Fruit fly (Drosophila melanogaster) whole organism, adult: Measurements from ENCODE around the gene sowah.

Experiments
- CG11617 ChIP-seq: fragments of 200-800 bp; sonication (Bioruptor generic); optimal IDR thresholded peaks from 2 replicates; lab custom pipeline; 2017; ENCODE audit warnings: mild to moderate bottlenecking, missing biosample characterization, missing genetic modification reagents, missing genetic modification characterization
- CG12768 ChIP-seq: fragments of 200-800 bp; sonication (Bioruptor generic); optimal IDR thresholded peaks from 2 replicates; lab custom pipeline; 2017; ENCODE audit warnings: missing biosample characterization, missing genetic modification characterization, mild to moderate bottlenecking, moderate library complexity, missing genetic modification reagents
- CG14711 ChIP-seq: fragments of 200-800 bp; sonication (Bioruptor generic); optimal IDR thresholded peaks from 2 replicates; lab custom pipeline; 2018; ENCODE audit warnings: missing biosample characterization, mild to moderate bottlenecking, missing genetic modification characterization, moderate library complexity
- CG1620 ChIP-seq: fragments of 200-800 bp; sonication (Bioruptor generic); optimal IDR thresholded peaks from 2 replicates; lab custom pipeline; 2016; ENCODE audit warnings: missing biosample characterization, missing genetic modification characterization
- CG33017 ChIP-seq: fragments of 200-800 bp; sonication (Bioruptor generic); optimal IDR thresholded peaks from 2 replicates; lab custom pipeline; 2018; ENCODE audit warnings: missing biosample characterization, mild to moderate bottlenecking, missing genetic modification characterization, moderate library complexity
- CG5204 ChIP-seq: fragments of 200-800 bp; sonication (Bioruptor generic); optimal IDR thresholded peaks from 2 replicates; lab custom pipeline; 2016; ENCODE audit warnings: missing biosample characterization, missing genetic modification characterization
- CG7045 ChIP-seq: fragments of 200-800 bp; sonication (Bioruptor generic); optimal IDR thresholded peaks from 2 replicates; lab custom pipeline; 2017; ENCODE audit warnings: missing biosample characterization, mild to moderate bottlenecking, missing genetic modification characterization
- CG7101 ChIP-seq: fragments of 200-800 bp; sonication (Bioruptor generic); optimal IDR thresholded peaks from 2 replicates; lab custom pipeline; 2018; ENCODE audit warnings: missing biosample characterization, mild to moderate bottlenecking, missing genetic modification characterization, moderate library complexity
- Clk ChIP-seq: fragments of 200-800 bp; sonication (Bioruptor generic); optimal IDR thresholded peaks from 2 replicates; lab custom pipeline; 2017; ENCODE audit warnings: missing biosample characterization, missing genetic modification characterization
- Crg-1 ChIP-seq: fragments of 200-800 bp; sonication (Bioruptor generic); optimal IDR thresholded peaks from 2 replicates; lab custom pipeline; 2016; ENCODE audit warnings: missing biosample characterization, missing genetic modification characterization
- Hr96 ChIP-seq: fragments of 200-800 bp; sonication (Bioruptor generic); optimal IDR thresholded peaks from 2 replicates; lab custom pipeline; 2016; ENCODE audit warnings: missing biosample characterization, missing genetic modification characterization
- Mnt ChIP-seq: fragments of 200-800 bp; sonication (Bioruptor generic); optimal IDR thresholded peaks from 2 replicates; lab custom pipeline; 2016; ENCODE audit warnings: missing biosample characterization, mild to moderate bottlenecking, missing genetic modification characterization
- bab1 ChIP-seq: fragments of 200-800 bp; sonication (Bioruptor generic); optimal IDR thresholded peaks from 3 replicates; lab custom pipeline; 2019; ENCODE audit warnings: missing biosample characterization, mild to moderate bottlenecking, missing genetic modification characterization, moderate library complexity
- cic ChIP-seq: fragments of 200-800 bp; sonication (Bioruptor generic); optimal IDR thresholded peaks from 2 replicates; lab custom pipeline; 2017; ENCODE audit warnings: missing biosample characterization, mild to moderate bottlenecking, missing genetic modification characterization, moderate library complexity
- cnc ChIP-seq, 2 experiments: fragments of >200 bp; optimal IDR thresholded peaks; 2 replicates each; lab custom pipeline; 2017
- kay ChIP-seq: fragments of 200-800 bp; sonication (Bioruptor generic); peaks from one replicate; lab custom pipeline; 2016; ENCODE audit warnings: missing biosample characterization, missing genetic modification characterization, borderline replicate concordance
- ovo ChIP-seq: fragments of 200-800 bp; sonication (Bioruptor generic); optimal IDR thresholded peaks from 2 replicates; lab custom pipeline; 2016; ENCODE audit warnings: missing biosample characterization, missing genetic modification characterization
- pad ChIP-seq: fragments of 200-800 bp; sonication (Bioruptor generic); optimal IDR thresholded peaks from 3 replicates; lab custom pipeline; 2017; ENCODE audit warnings: missing biosample characterization, missing genetic modification characterization, mild to moderate bottlenecking, moderate library complexity, missing genetic modification reagents
- tj ChIP-seq: fragments of 200-800 bp; sonication (Bioruptor generic); optimal IDR thresholded peaks from 3 replicates; lab custom pipeline; 2017; ENCODE audit warnings: missing biosample characterization, mild to moderate bottlenecking, missing genetic modification characterization, moderate library complexity
- toe ChIP-seq: fragments of 200-800 bp; sonication (Bioruptor generic); optimal IDR thresholded peaks from 2 replicates; lab custom pipeline; 2016; ENCODE audit warnings: missing biosample characterization, missing genetic modification characterization

Gene sowah

DNA sequence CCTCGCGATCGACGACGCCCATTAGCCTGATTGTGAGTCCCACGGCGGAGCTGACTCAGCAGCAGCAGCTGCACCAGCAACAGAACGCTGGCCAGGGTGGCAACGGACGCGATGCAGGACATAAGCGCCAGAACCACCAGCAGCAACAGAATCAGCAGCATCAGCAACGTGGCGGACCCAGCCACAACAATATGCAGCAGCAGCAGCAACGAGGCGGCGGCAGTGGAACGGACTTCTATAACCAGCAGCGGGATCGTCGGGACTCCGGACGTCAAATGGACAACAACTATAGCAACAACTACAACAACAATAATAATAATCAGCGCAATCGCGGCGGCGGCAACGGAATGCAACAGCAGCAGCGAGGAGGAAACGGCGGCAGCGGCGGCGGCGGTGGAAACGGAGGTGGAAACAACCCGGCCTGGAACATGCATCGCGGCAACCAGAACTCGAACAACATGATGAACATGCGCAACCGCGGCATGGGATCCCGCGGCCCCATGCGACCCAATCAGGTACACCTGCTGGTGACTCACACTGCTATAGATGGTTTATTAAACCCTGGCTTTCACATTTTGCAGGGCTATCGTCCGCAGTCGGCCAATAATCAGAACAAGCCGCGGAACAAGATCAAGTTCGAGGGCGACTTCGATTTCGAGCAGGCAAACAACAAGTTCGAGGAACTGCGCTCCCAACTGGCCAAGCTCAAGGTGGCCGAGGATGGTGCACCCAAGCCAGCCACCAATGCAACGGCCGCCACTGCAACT lies 54.7 kb downstream of the sowah start:
- TF ChIP-seq Hr96 (GFP tag; lab: Kevin White, UChicago) (no peak), Crg-1 (GFP tag; lab: Kevin White, UChicago) (no peak), CG7045 (GFP tag; lab: Kevin White, UChicago) (no peak), CG33017 (tag; lab: Kevin White, UChicago) (no peak), cic (no peak), Mnt (GFP tag; lab: Kevin White, UChicago) (no peak), CG11617 (GFP tag; lab: Kevin White, UChicago) (no peak), cnc (optimal IDR thresholded peaks at IDR 0.05; lab: Kevin White, UChicago) (no peak), kay (GFP tag; lab: Kevin White, UChicago) (no peak), bab1 (no peak), toe (no peak), ovo (GFP tag; lab: Kevin White, UChicago) (no peak), tj (GFP tag; lab: Kevin White, UChicago) (no peak), CG5204 (GFP tag; lab: Kevin White, UChicago) (no peak), CG12768 (peak; percentile 57), Clk (GFP tag; lab: Kevin White, UChicago) (peak; percentile 18), CG7101 (tag; lab: Kevin White, UChicago) (no peak), CG14711 (tag; lab: Kevin White, UChicago) (no peak), pad (GFP tag; lab: Kevin White, UChicago) (peak; percentile 2), CG1620 (GFP tag; lab: Kevin White, UChicago) (no peak)

DNA sequence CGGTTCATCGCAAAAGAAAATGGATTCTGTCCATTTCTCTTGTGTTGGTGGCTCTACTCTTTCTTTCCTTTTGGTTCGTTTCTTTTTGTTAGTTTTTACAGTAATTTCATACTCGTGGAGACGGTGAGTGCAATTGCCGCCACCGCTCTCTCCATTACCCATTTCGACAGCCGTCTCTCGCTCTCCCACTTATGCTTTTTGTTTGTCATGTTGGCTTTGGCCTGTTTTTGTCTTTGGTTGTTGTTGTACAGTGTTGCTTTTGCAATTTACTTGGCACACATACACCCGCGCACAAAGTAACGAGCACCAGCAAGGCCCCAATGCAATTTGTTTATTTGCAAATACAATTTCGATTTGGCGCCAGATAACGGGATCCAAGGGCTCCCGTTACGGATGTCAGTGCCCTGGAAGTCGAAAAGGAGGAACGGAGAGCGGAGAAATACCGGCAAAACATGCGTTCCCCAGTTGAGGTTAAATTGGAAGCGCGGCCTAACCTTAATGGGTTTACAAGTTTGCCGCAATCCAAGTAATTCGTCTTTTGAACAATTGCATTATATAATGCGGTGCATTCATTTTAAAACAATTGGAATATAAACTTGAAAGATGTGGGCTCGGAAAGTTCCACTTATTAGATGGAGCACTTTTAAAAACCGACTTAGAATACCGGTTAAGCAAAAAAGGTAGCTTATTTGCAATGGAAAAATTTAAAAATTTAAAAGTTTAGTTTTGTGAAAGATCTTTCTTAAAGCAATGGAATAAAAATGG lies 56.5 kb downstream of the sowah start:
- TF ChIP-seq Crg-1 (GFP tag; lab: Kevin White, UChicago), result no peak
- TF ChIP-seq CG12768, result no peak
- no peak for TF ChIP-seq CG14711 (tag; lab: Kevin White, UChicago)
- no peak for TF ChIP-seq CG5204 (GFP tag; lab: Kevin White, UChicago)
- TF ChIP-seq Clk (GFP tag; lab: Kevin White, UChicago), result no peak
- TF ChIP-seq Hr96 (GFP tag; lab: Kevin White, UChicago), result no peak
- peak; percentile 34 for TF ChIP-seq cic
- peak; percentile 10 for TF ChIP-seq bab1
- TF ChIP-seq pad (GFP tag; lab: Kevin White, UChicago), result peak; percentile 81
- no peak for TF ChIP-seq CG33017 (tag; lab: Kevin White, UChicago)
- no peak for TF ChIP-seq CG1620 (GFP tag; lab: Kevin White, UChicago)
- TF ChIP-seq CG7045 (GFP tag; lab: Kevin White, UChicago), result peak; percentile 12
- TF ChIP-seq toe, result no peak
- no peak for TF ChIP-seq CG7101 (tag; lab: Kevin White, UChicago)
- TF ChIP-seq Mnt (GFP tag; lab: Kevin White, UChicago), result peak; percentile 37
- peak; percentile 99 for TF ChIP-seq ovo (GFP tag; lab: Kevin White, UChicago)
- peak; percentile 72 to 77 for TF ChIP-seq cnc (optimal IDR thresholded peaks at IDR 0.05; lab: Kevin White, UChicago)
- TF ChIP-seq CG11617 (GFP tag; lab: Kevin White, UChicago), result no peak
- no peak for TF ChIP-seq kay (GFP tag; lab: Kevin White, UChicago)
- no peak for TF ChIP-seq tj (GFP tag; lab: Kevin White, UChicago)

DNA sequence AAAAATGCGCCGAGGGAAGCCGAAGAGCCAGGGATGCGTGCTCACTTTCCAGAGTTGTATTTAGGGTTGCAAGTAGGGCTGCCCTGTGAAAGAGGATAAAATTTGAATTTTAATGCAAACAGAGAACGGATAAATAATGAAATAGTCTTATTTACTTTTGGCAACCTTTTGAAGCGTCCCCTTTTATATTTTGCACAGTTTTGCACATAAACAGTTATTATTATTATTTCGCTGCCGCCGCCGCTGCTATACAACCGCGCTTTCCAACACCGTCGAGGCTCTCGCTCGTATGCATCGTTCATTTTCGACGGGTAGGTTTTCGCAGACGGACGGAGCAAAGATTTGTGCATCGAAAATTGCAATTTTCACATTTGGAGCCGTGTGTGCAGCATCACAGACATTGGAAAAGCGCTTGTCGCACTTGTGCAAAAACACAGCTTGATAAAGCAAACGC lies 57.6 kb downstream of the sowah start, which contains the start of the genes sti and tral:
TSS of gene sti (minus strand) at position 54 of the 454 bp plus-strand sequence.
TSS of gene tral (plus strand) at position 298 of the 454 bp plus-strand sequence.
- TF ChIP-seq CG5204 (GFP tag; lab: Kevin White, UChicago) (peak; percentile 97), cnc (optimal IDR thresholded peaks at IDR 0.05; lab: Kevin White, UChicago) (no peak), toe (peak; percentile 98), pad (GFP tag; lab: Kevin White, UChicago) (peak; percentile 86), CG1620 (GFP tag; lab: Kevin White, UChicago) (peak; percentile 97), CG14711 (tag; lab: Kevin White, UChicago) (peak; percentile 100), Clk (GFP tag; lab: Kevin White, UChicago) (peak; percentile 93), ovo (GFP tag; lab: Kevin White, UChicago) (peak; percentile 94), bab1 (peak; percentile 91), Mnt (GFP tag; lab: Kevin White, UChicago) (peak; percentile 91), CG33017 (tag; lab: Kevin White, UChicago) (peak; percentile 78), Hr96 (GFP tag; lab: Kevin White, UChicago) (peak; percentile 97), CG12768 (peak; percentile 94), Crg-1 (GFP tag; lab: Kevin White, UChicago) (peak; percentile 93), tj (GFP tag; lab: Kevin White, UChicago) (peak; percentile 77), kay (GFP tag; lab: Kevin White, UChicago) (no peak), cic (peak; percentile 78), CG11617 (GFP tag; lab: Kevin White, UChicago) (peak; percentile 90), CG7101 (tag; lab: Kevin White, UChicago) (peak; percentile 90), CG7045 (GFP tag; lab: Kevin White, UChicago) (peak; percentile 89)

DNA sequence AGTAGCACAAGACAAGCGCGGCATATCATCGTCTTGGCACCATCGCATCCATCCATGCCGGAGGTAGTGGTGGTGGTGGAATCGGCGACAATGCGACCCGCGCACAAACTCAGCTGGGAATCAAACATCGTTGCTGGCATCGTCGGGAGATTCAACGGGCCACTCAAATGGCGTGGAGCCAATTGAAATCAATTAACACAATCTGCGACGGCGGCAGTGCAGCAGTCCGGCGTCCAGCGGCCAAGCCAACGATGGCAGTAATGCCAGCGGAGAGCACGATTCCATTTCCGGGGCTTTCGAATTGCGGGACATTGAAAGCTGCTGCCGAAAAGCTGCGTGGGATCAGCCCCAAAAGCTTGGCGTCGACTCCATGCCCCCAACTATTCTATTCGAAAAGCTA lies 64.8 kb downstream of the sowah start, which contains the start of gene CG10654:
TSS of gene CG10654 (minus strand) at position 270 of the 400 bp plus-strand sequence.
- TF ChIP-seq Clk (GFP tag; lab: Kevin White, UChicago) (no peak), CG12768 (peak; percentile 54)
